Fruit fly (Drosophila melanogaster) whole organism, wandering third instar larva: ENCODE results near the gene Srp19.

Experiments
- Abd-B ChIP-seq: fragments of >200 bp; optimal IDR thresholded peaks from 2 replicates; lab custom pipeline; 2017; ENCODE audit warnings: missing biosample characterization, missing genetic modification characterization
- CG32264 ChIP-seq: fragments of 200-800 bp; sonication (Bioruptor generic); optimal IDR thresholded peaks from 2 replicates; lab custom pipeline; 2016; ENCODE audit warnings: missing biosample characterization, missing genetic modification characterization
- CG9705 ChIP-seq: fragments of 200-800 bp; sonication (Bioruptor generic); optimal IDR thresholded peaks from 2 replicates; lab custom pipeline; 2018; ENCODE audit warnings: missing biosample characterization, mild to moderate bottlenecking, missing genetic modification characterization
- CrebA ChIP-seq: fragments of 200-800 bp; sonication (Bioruptor generic); optimal IDR thresholded peaks from 2 replicates; lab custom pipeline; 2016; ENCODE audit warnings: missing biosample characterization, mild to moderate bottlenecking, missing genetic modification characterization, borderline replicate concordance
- Dfd ChIP-seq: fragments of >200 bp; optimal IDR thresholded peaks from 2 replicates; lab custom pipeline; 2017; ENCODE audit warnings: missing biosample characterization, missing genetic modification characterization
- Dif ChIP-seq: fragments of 200-275, 200-300 bp; sonication (Bioruptor generic); optimal IDR thresholded peaks from 2 replicates; lab custom pipeline; 2018; ENCODE audit warnings: missing biosample characterization, missing genetic modification characterization; ENCODE audit not compliant: partially characterized antibody
- HLH106 ChIP-seq: fragments of 200-800 bp; optimal IDR thresholded peaks from 3 replicates; lab custom pipeline; 2019; ENCODE audit warnings: missing biosample characterization, mild to moderate bottlenecking, missing genetic modification characterization, moderate library complexity
- Hnf4 ChIP-seq: fragments of 200-800 bp; sonication (Bioruptor generic); optimal IDR thresholded peaks from 2 replicates; lab custom pipeline; 2016; ENCODE audit warnings: missing biosample characterization, mild to moderate bottlenecking, missing genetic modification characterization
- Hr83 ChIP-seq: fragments of 200-300 bp; sonication (Bioruptor generic); optimal IDR thresholded peaks from 2 replicates; lab custom pipeline; 2016; ENCODE audit warnings: missing biosample characterization, mild to moderate bottlenecking, missing genetic modification characterization, moderate library complexity; ENCODE audit not compliant: poor library complexity, severe bottlenecking
- Jra ChIP-seq: sonication (Bioruptor generic); optimal IDR thresholded peaks from 2 replicates; lab custom pipeline; 2016; ENCODE audit warnings: missing biosample characterization, missing genetic modification characterization
- Mio ChIP-seq: sonication (Bioruptor generic); optimal IDR thresholded peaks from 2 replicates; lab custom pipeline; 2016; ENCODE audit warnings: missing biosample characterization, missing genetic modification characterization
- Myc ChIP-seq: fragments of >200 bp; optimal IDR thresholded peaks from 2 replicates; lab custom pipeline; 2017
- N ChIP-seq: fragments of >200 bp; optimal IDR thresholded peaks from 2 replicates; lab custom pipeline; 2018; ENCODE audit warnings: missing biosample characterization, missing external identifiers, missing genetic modification characterization
- OdsH ChIP-seq: fragments of 200-800 bp; sonication (Bioruptor generic); optimal IDR thresholded peaks from 2 replicates; lab custom pipeline; 2016; ENCODE audit warnings: missing biosample characterization, mild to moderate bottlenecking, missing genetic modification characterization
- Rel ChIP-seq, 2 experiments: fragments of 200-800 bp; sonication (Bioruptor generic) in 1 of 2; optimal IDR thresholded peaks; 2 replicates in 1 of 2; 3 replicates in 1 of 2; lab custom pipeline; 2016 to 2019; ENCODE audit warnings: mild to moderate bottlenecking in 2 of 2, missing biosample characterization in 2 of 2, missing genetic modification characterization in 2 of 2, moderate library complexity in 1 of 2
- Sp1 ChIP-seq: fragments of 200-800 bp; sonication (Bioruptor generic); optimal IDR thresholded peaks from 3 replicates; lab custom pipeline; 2019; ENCODE audit warnings: missing biosample characterization, mild to moderate bottlenecking, missing genetic modification characterization, moderate library complexity
- Vsx2 ChIP-seq: fragments of 200-300, 225-300 bp; sonication (Bioruptor generic); optimal IDR thresholded peaks from 2 replicates; lab custom pipeline; 2018; ENCODE audit warnings: missing biosample characterization, missing genetic modification characterization; ENCODE audit not compliant: partially characterized antibody
- brk ChIP-seq: fragments of 200-800 bp; sonication (Bioruptor generic); optimal IDR thresholded peaks from 2 replicates; lab custom pipeline; 2016; ENCODE audit warnings: missing biosample characterization, mild to moderate bottlenecking, missing genetic modification characterization
- dmrt93B ChIP-seq: fragments of 200-800 bp; sonication (Bioruptor generic); optimal IDR thresholded peaks from 2 replicates; lab custom pipeline; 2018; ENCODE audit warnings: missing biosample characterization, mild to moderate bottlenecking, missing genetic modification characterization
- dsf ChIP-seq: sonication (Bioruptor generic); optimal IDR thresholded peaks from 2 replicates; lab custom pipeline; 2016; ENCODE audit warnings: missing biosample characterization, missing genetic modification characterization, borderline replicate concordance
- ey ChIP-seq: fragments of 200-800 bp; sonication (Bioruptor generic); optimal IDR thresholded peaks from 2 replicates; lab custom pipeline; 2016; ENCODE audit warnings: missing biosample characterization, missing genetic modification characterization
- foxo ChIP-seq, 2 experiments: fragments of 200-800 bp; sonication (Bioruptor generic); optimal IDR thresholded peaks; 2 replicates in 1 of 2; 3 replicates in 1 of 2; lab custom pipeline; 2016 to 2017; ENCODE audit warnings: missing biosample characterization in 2 of 2, missing genetic modification characterization in 2 of 2
- fru ChIP-seq: fragments of 200-800 bp; sonication (Bioruptor generic); optimal IDR thresholded peaks from 3 replicates; lab custom pipeline; 2016; ENCODE audit warnings: missing biosample characterization, mild to moderate bottlenecking, missing genetic modification characterization
- h ChIP-seq: fragments of 200-800 bp; sonication (Bioruptor generic); optimal IDR thresholded peaks from 3 replicates; lab custom pipeline; 2016; ENCODE audit warnings: missing biosample characterization, mild to moderate bottlenecking, missing genetic modification characterization
- lola ChIP-seq: fragments of >200 bp; optimal IDR thresholded peaks from 2 replicates; lab custom pipeline; 2017; ENCODE audit warnings: missing biosample characterization, missing genetic modification characterization
- psq ChIP-seq: fragments of 200-800 bp; sonication (Bioruptor generic); optimal IDR thresholded peaks from 3 replicates; lab custom pipeline; 2017; ENCODE audit warnings: missing biosample characterization, mild to moderate bottlenecking, missing genetic modification characterization, moderate library complexity
- rgr ChIP-seq: fragments of 200-800 bp; sonication (Bioruptor generic); optimal IDR thresholded peaks from 3 replicates; lab custom pipeline; 2016; ENCODE audit warnings: missing biosample characterization, mild to moderate bottlenecking, missing genetic modification characterization
- sv ChIP-seq: fragments of 200-800 bp; sonication (Bioruptor generic); optimal IDR thresholded peaks from 3 replicates; lab custom pipeline; 2016; ENCODE audit warnings: missing biosample characterization, missing genetic modification characterization
- tai ChIP-seq: sonication (Bioruptor generic); optimal IDR thresholded peaks from 2 replicates; lab custom pipeline; 2016; ENCODE audit warnings: missing biosample characterization, missing genetic modification characterization
- woc ChIP-seq: sonication (Bioruptor generic); optimal IDR thresholded peaks from 2 replicates; lab custom pipeline; 2016; ENCODE audit warnings: missing biosample characterization, mild to moderate bottlenecking, missing genetic modification characterization

Srp19 gene

DNA sequence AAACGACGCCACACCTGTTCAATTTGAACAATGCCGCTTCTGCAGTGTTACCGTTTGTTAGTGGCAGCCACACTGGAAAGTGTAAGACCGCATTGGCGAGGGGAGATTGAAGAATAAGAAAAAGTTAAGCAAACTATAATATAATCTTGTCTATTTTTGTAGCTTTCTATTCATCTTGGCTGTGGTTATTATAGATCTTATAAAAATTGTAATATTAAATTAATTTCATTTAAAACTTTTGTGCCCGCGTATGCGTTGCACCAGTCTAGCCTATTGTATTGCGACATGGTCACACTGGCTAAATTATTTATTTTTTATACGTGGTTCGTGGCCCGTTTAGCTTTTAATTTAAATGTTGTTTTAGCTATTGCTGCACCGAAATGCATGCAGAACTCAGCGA is 24.5 kb downstream of the Srp19 start, which contains the start of the genes RhoGEF4 and Rint1:
Gene RhoGEF4 (minus strand): TSS at position 64 of the 400 bp plus-strand sequence.
Gene Rint1 (plus strand): TSS at position 272 of the 400 bp plus-strand sequence.
- peak; percentile 48 for TF ChIP-seq Sp1 (GFP tag; lab: Kevin White, UChicago)
- peak; percentile 47 for TF ChIP-seq woc (GFP tag; lab: Kevin White, UChicago)
- TF ChIP-seq h: peak; percentile 55
- TF ChIP-seq sv (GFP tag; lab: Kevin White, UChicago): peak; percentile 69
- peak; percentile 54 for TF ChIP-seq Myc (lab: Kevin White, UChicago)
- peak; percentile 60 for TF ChIP-seq HLH106 (tag; lab: Kevin White, UChicago)
- no peak for TF ChIP-seq Dif (GFP tag; lab: Kevin White, UChicago)
- peak in 1 of 2 experiments; percentile 72 for TF ChIP-seq foxo (GFP tag; optimal IDR thresholded peaks at IDR 0.05; lab: Kevin White, UChicago)
- TF ChIP-seq psq (GFP tag; lab: Kevin White, UChicago): peak; percentile 40
- TF ChIP-seq dsf (GFP tag; lab: Kevin White, UChicago): peak; percentile 17
- TF ChIP-seq OdsH: peak; percentile 27
- TF ChIP-seq ey (GFP tag; lab: Kevin White, UChicago): peak; percentile 26
- no peak for TF ChIP-seq Abd-B
- no peak for TF ChIP-seq Mio (GFP tag; lab: Kevin White, UChicago)
- peak; percentile 63 for TF ChIP-seq rgr (GFP tag; lab: Kevin White, UChicago)

DNA sequence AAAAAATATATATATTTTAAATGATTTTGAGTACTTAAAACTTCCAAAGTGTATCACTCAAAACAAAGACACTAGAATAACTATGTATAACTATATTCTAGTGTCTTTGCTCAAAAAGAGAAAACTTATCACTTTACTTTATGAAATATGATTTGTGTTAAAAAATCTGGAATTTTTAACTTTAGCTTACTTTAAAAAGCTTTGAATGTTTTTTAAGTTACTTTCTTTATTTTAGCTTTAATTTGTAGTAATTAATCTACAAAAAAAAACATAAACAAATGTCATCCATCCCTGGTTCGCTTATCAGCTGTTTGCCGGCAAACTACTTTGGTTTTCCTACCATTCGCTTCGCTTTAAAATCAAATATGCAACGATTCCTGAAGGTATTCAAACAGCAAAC is 28.1 kb downstream of the Srp19 start, which contains the start of gene CG8607:
Gene CG8607 (plus strand): TSS at position 301 of the 400 bp plus-strand sequence.
- TF ChIP-seq psq (GFP tag; lab: Kevin White, UChicago): no peak
- no peak for TF ChIP-seq N (GFP tag; lab: Kevin White, UChicago)
- TF ChIP-seq dmrt93B (GFP tag; lab: Kevin White, UChicago): no peak
- TF ChIP-seq h: no peak

DNA sequence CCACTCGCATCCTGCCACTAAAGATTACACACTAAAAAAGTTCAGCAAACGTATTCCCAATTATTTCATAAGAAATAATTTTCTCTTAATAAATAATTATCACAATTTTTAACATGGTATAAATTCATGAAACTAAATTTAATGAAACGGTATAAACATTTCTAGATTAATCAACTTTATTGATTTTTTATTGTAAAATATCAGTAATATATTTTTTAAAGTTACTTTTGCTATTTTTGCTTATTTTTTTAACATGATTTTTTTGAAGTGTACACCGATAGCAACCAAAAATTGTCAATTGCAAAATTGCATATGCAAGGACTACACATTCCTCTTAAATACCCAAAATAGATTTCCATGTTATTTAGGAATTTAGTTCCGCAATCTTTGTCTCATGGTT is 33.7 kb downstream of the Srp19 start:
- TF ChIP-seq HLH106 (tag; lab: Kevin White, UChicago) (no peak), ey (GFP tag; lab: Kevin White, UChicago) (no peak), fru (GFP tag; lab: Kevin White, UChicago) (no peak), Myc (lab: Kevin White, UChicago) (no peak), tai (GFP tag; lab: Kevin White, UChicago) (no peak), Dfd (GFP tag; lab: Kevin White, UChicago) (no peak), dsf (GFP tag; lab: Kevin White, UChicago) (no peak), Hnf4 (GFP tag; lab: Kevin White, UChicago) (no peak), sv (GFP tag; lab: Kevin White, UChicago) (no peak), Rel (GFP tag; optimal IDR thresholded peaks at IDR 0.05; lab: Kevin White, UChicago) (no peak), Rel (tag; optimal IDR thresholded peaks at IDR 0.05; lab: Kevin White, UChicago) (no peak), Jra (GFP tag; lab: Kevin White, UChicago) (no peak), CG9705 (GFP tag; lab: Kevin White, UChicago) (no peak), OdsH (no peak), h (no peak)

DNA sequence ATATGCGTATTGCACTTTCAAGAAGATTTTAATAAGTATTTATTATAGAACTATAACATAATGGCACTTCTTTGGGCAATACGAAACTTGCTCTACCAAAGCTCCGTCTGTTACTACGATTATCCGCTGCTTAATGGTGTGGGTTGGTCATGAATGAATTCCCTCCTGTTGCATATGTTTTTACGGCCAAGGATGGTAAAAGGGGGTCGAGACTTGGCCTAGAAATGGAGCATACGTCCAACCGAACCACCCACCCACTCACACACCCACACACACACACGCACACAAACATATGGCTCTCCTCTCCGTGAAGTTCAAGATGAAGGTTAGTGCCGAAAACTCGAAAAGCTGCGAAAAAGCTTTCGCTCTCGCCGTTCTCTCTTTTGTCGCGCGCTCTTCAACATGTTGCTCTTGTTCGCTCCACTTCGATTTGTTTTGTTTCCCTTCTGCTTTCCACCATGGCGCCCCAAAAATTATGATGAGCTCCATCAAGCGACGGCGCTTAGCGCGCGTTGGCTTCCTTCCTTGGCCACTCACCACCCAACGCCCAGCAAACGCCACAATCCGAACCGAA is 34.2 kb downstream of the Srp19 start:
- TF ChIP-seq lola (GFP tag; lab: Kevin White, UChicago): no peak
- TF ChIP-seq brk (GFP tag; lab: Kevin White, UChicago): no peak
- no peak for TF ChIP-seq Rel (GFP tag; optimal IDR thresholded peaks at IDR 0.05; lab: Kevin White, UChicago)
- no peak for TF ChIP-seq Rel (tag; optimal IDR thresholded peaks at IDR 0.05; lab: Kevin White, UChicago)
- no peak for TF ChIP-seq woc (GFP tag; lab: Kevin White, UChicago)
- no peak for TF ChIP-seq Mio (GFP tag; lab: Kevin White, UChicago)
- TF ChIP-seq ey (GFP tag; lab: Kevin White, UChicago): no peak
- no peak for TF ChIP-seq CG32264 (GFP tag; lab: Kevin White, UChicago)
- no peak for TF ChIP-seq OdsH
- TF ChIP-seq Hr83 (GFP tag; lab: Kevin White, UChicago): no peak
- TF ChIP-seq CrebA (GFP tag; lab: Kevin White, UChicago): no peak
- no peak for TF ChIP-seq dmrt93B (GFP tag; lab: Kevin White, UChicago)
- no peak for TF ChIP-seq Vsx2 (GFP tag; lab: Kevin White, UChicago)
- no peak for TF ChIP-seq CG9705 (GFP tag; lab: Kevin White, UChicago)
